Worm (Caenorhabditis elegans) whole organism, L2 larva: Measurements from ENCODE around the gene gst-39.
"Not testable (repeated sequence)": the region's sequence is repeated elsewhere in the genome, so short reads cannot be mapped to it uniquely, and the experiment has no call there.

Experiments
- F13H6.1 ChIP-seq: sonication (generic microtip); optimal IDR thresholded peaks from 2 replicates; lab custom pipeline; 2016; ENCODE audit warnings: missing genetic modification characterization, missing compliant biosample characterization
- R02D3.7 ChIP-seq: fragments of 150-350 bp; optimal IDR thresholded peaks from 2 replicates; lab custom pipeline; 2014; ENCODE audit warnings: missing biosample characterization, missing genetic modification characterization
- ZK546.5 ChIP-seq: sonication (generic microtip); optimal IDR thresholded peaks from 2 replicates; lab custom pipeline; 2017; ENCODE audit warnings: missing biosample characterization, missing genetic modification characterization
- ama-1 ChIP-seq: fragments of 150-350 bp; optimal IDR thresholded peaks from 2 replicates; lab custom pipeline; 2018; ENCODE audit warnings: inconsistent platforms
- blmp-1 ChIP-seq: sonication (generic microtip); optimal IDR thresholded peaks from 2 replicates; lab custom pipeline; 2017; ENCODE audit warnings: missing genetic modification characterization, mild to moderate bottlenecking, missing compliant biosample characterization, antibody characterized with exemption, moderate library complexity; ENCODE audit not compliant: insufficient read depth
- ceh-16 ChIP-seq: fragments of 150-350 bp; optimal IDR thresholded peaks from 2 replicates; lab custom pipeline; 2014; ENCODE audit warnings: missing biosample characterization, missing genetic modification characterization
- ceh-82 ChIP-seq: fragments of 150-350 bp; optimal IDR thresholded peaks from 2 replicates; lab custom pipeline; 2014; ENCODE audit warnings: missing biosample characterization, missing genetic modification characterization
- crh-2 ChIP-seq: sonication (generic microtip); optimal IDR thresholded peaks from 2 replicates; lab custom pipeline; 2017; ENCODE audit warnings: missing biosample characterization, missing genetic modification characterization
- egl-27 ChIP-seq: sonication (generic microtip); optimal IDR thresholded peaks from 3 replicates; lab custom pipeline; 2017; ENCODE audit warnings: missing biosample characterization, missing genetic modification reagents, missing genetic modification characterization
- elt-1 ChIP-seq: fragments of 150-350 bp; optimal IDR thresholded peaks from 2 replicates; lab custom pipeline; 2014; ENCODE audit warnings: missing biosample characterization, missing genetic modification characterization
- elt-3 ChIP-seq: sonication (generic microtip); optimal IDR thresholded peaks from 2 replicates; lab custom pipeline; 2017; ENCODE audit warnings: missing biosample characterization, missing genetic modification characterization
- fos-1 ChIP-seq: fragments of 150-350 bp; optimal IDR thresholded peaks from 2 replicates; lab custom pipeline; 2014; ENCODE audit warnings: missing biosample characterization, missing genetic modification characterization
- gmeb-1 ChIP-seq: fragments of 150-350 bp; optimal IDR thresholded peaks from 2 replicates; lab custom pipeline; 2014; ENCODE audit warnings: missing biosample characterization, missing genetic modification characterization
- lsy-2 ChIP-seq, 2 experiments: fragments of 150-350 bp in 1 of 2; sonication (generic microtip) in 1 of 2; optimal IDR thresholded peaks; 2 replicates each; lab custom pipeline; 2014 to 2017; ENCODE audit warnings: missing biosample characterization in 2 of 2, missing genetic modification characterization in 2 of 2
- mdl-1 ChIP-seq, 2 experiments: fragments of 150-350 bp in 1 of 2; sonication (generic microtip) in 1 of 2; optimal IDR thresholded peaks; 2 replicates each; lab custom pipeline; 2017; ENCODE audit warnings: missing biosample characterization in 2 of 2, missing genetic modification characterization in 2 of 2
- nhr-11 ChIP-seq: fragments of 150-350 bp; optimal IDR thresholded peaks from 2 replicates; lab custom pipeline; 2014; ENCODE audit warnings: missing biosample characterization, missing genetic modification characterization
- nhr-12 ChIP-seq: fragments of 150-350 bp; optimal IDR thresholded peaks from 2 replicates; lab custom pipeline; 2014; ENCODE audit warnings: missing biosample characterization, missing genetic modification characterization
- nhr-21 ChIP-seq: fragments of 150-350 bp; optimal IDR thresholded peaks from 2 replicates; lab custom pipeline; 2014; ENCODE audit warnings: missing biosample characterization, missing genetic modification characterization
- nhr-237 ChIP-seq: fragments of 150-350 bp; optimal IDR thresholded peaks from 2 replicates; lab custom pipeline; 2014; ENCODE audit warnings: missing biosample characterization, missing genetic modification characterization
- nhr-25 ChIP-seq: fragments of 150-350 bp; sonication (generic microtip); optimal IDR thresholded peaks from 3 replicates; lab custom pipeline; 2014; ENCODE audit warnings: missing biosample characterization, missing genetic modification characterization
- nhr-6 ChIP-seq: fragments of 150-350 bp; optimal IDR thresholded peaks from 2 replicates; lab custom pipeline; 2014; ENCODE audit warnings: missing biosample characterization, missing genetic modification characterization
- peb-1 ChIP-seq: fragments of 150-350 bp; optimal IDR thresholded peaks from 2 replicates; lab custom pipeline; 2014; ENCODE audit warnings: missing biosample characterization, missing genetic modification characterization
- sem-4 ChIP-seq: fragments of 150-350 bp; optimal IDR thresholded peaks from 2 replicates; lab custom pipeline; 2014; ENCODE audit warnings: missing biosample characterization, missing genetic modification reagents, missing genetic modification characterization
- skn-1 ChIP-seq: sonication (generic microtip); optimal IDR thresholded peaks from 2 replicates; lab custom pipeline; 2017; ENCODE audit warnings: missing biosample characterization, missing genetic modification characterization
- sma-3 ChIP-seq: sonication (generic microtip); optimal IDR thresholded peaks from 2 replicates; lab custom pipeline; 2016; ENCODE audit warnings: missing genetic modification reagents, missing genetic modification characterization, missing compliant biosample characterization
- unc-39 ChIP-seq: fragments of 150-350 bp; optimal IDR thresholded peaks from 2 replicates; lab custom pipeline; 2014; ENCODE audit warnings: missing biosample characterization, missing genetic modification characterization
- unc-55 ChIP-seq: fragments of 150-350 bp; sonication (generic microtip); optimal IDR thresholded peaks from 3 replicates; lab custom pipeline; 2014; ENCODE audit warnings: missing biosample characterization, missing genetic modification reagents, missing genetic modification characterization
- unc-62 ChIP-seq: fragments of 150-350 bp; optimal IDR thresholded peaks from 2 replicates; lab custom pipeline; 2014; ENCODE audit warnings: missing biosample characterization, missing genetic modification reagents, missing genetic modification characterization
- zag-1 ChIP-seq: fragments of 150-350 bp; optimal IDR thresholded peaks from 2 replicates; lab custom pipeline; 2014; ENCODE audit warnings: missing biosample characterization, missing genetic modification characterization
- ztf-11 ChIP-seq: sonication (generic microtip); optimal IDR thresholded peaks from 2 replicates; lab custom pipeline; 2017; ENCODE audit warnings: missing biosample characterization, missing genetic modification characterization
- ztf-4 ChIP-seq: fragments of 150-350 bp; optimal IDR thresholded peaks from 2 replicates; lab custom pipeline; 2014; ENCODE audit warnings: missing biosample characterization, missing genetic modification characterization

The gst-39 gene

ce11 chrII:15145594-15145993, 26.1 kb downstream of the gst-39 start, which contains the start of gene Y53F4B.27:
Gene Y53F4B.27, plus strand, starts transcription at chrII:15145894.
- TF ChIP-seq nhr-6 (tag; lab: Kevin White, UChicago) (no peak), nhr-237 (tag; lab: Kevin White, UChicago) (no peak), egl-27 (tag; lab: Kevin White, UChicago) (no peak), R02D3.7 (tag; lab: Kevin White, UChicago) (no peak), unc-55 (GFP tag; lab: Kevin White, UChicago) (no peak), nhr-11 (tag; lab: Kevin White, UChicago) (no peak), unc-62 (GFP tag; lab: Kevin White, UChicago) (no peak), zag-1 (tag; lab: Kevin White, UChicago) (no peak), skn-1 (tag; lab: Kevin White, UChicago) (no peak)

ce11 chrII:15143729-15144128, 28.0 kb downstream of the gst-39 start:
- TF ChIP-seq lsy-2 (tag; optimal IDR thresholded peaks at IDR 0.05; lab: Kevin White, UChicago), result no peak
- TF ChIP-seq ZK546.5, result no peak
- TF ChIP-seq elt-1 (tag; lab: Kevin White, UChicago), result no peak
- TF ChIP-seq nhr-25, result no peak
- TF ChIP-seq unc-39 (tag; lab: Kevin White, UChicago), result no peak
- no peak for TF ChIP-seq ceh-82
- TF ChIP-seq nhr-237 (tag; lab: Kevin White, UChicago), result no peak
- no peak for TF ChIP-seq sma-3 (GFP tag; lab: Kevin White, UChicago)
- TF ChIP-seq mdl-1 (tag; optimal IDR thresholded peaks at IDR 0.05; lab: Kevin White, UChicago), result no peak
- TF ChIP-seq ztf-11 (tag; lab: Kevin White, UChicago), result no peak
- TF ChIP-seq peb-1, result no peak
- TF ChIP-seq ceh-16 (tag; lab: Kevin White, UChicago), result no peak
- TF ChIP-seq sem-4 (tag; lab: Kevin White, UChicago), result no peak
- TF ChIP-seq crh-2, result no peak
- no peak for TF ChIP-seq nhr-21 (tag; lab: Kevin White, UChicago)
- TF ChIP-seq nhr-12 (tag; lab: Kevin White, UChicago), result no peak
- TF ChIP-seq egl-27 (tag; lab: Kevin White, UChicago), result no peak
- no peak for TF ChIP-seq skn-1 (tag; lab: Kevin White, UChicago)

ce11 chrII:15140881-15141280, 30.8 kb downstream of the gst-39 start, which contains the start of gene Y53F4B.26:
Gene Y53F4B.26, minus strand, starts transcription at chrII:15140981.
- TF ChIP-seq nhr-6 (tag; lab: Kevin White, UChicago); gmeb-1; elt-3 (tag; lab: Kevin White, UChicago): not testable (repeated sequence)

ce11 chrII:15135886-15136285, 35.8 kb downstream of the gst-39 start, which contains the start of gene Y53F4B.25:
Gene Y53F4B.25, plus strand, starts transcription at chrII:15136186.
- TF ChIP-seq nhr-25 (no peak), skn-1 (tag; lab: Kevin White, UChicago) (no peak), nhr-237 (tag; lab: Kevin White, UChicago) (no peak)

ce11 chrII:15134332-15134731, 37.4 kb downstream of the gst-39 start, which contains the start of gene Y53F4B.24:
Gene Y53F4B.24, minus strand, starts transcription at chrII:15134432.
- TF ChIP-seq crh-2 (no peak), ama-1 (lab: Kevin White, UChicago) (no peak), nhr-21 (tag; lab: Kevin White, UChicago) (no peak)

ce11 chrII:15130512-15130911, 41.2 kb downstream of the gst-39 start, which contains the start of gene Y53F4B.62:
Gene Y53F4B.62, minus strand, starts transcription at chrII:15130612.
- TF ChIP-seq nhr-11 (tag; lab: Kevin White, UChicago) (no peak), ZK546.5 (no peak), nhr-12 (tag; lab: Kevin White, UChicago) (no peak), F13H6.1 (tag; lab: Kevin White, UChicago) (no peak), blmp-1 (no peak), ztf-4 (tag; lab: Kevin White, UChicago) (no peak), nhr-6 (tag; lab: Kevin White, UChicago) (no peak), fos-1 (tag; lab: Kevin White, UChicago) (no peak), elt-1 (tag; lab: Kevin White, UChicago) (no peak), ztf-11 (tag; lab: Kevin White, UChicago) (no peak)
- TF ChIP-seq, all 48 proteins: peak for 0
